Worm (Caenorhabditis elegans): Measurements from ENCODE around the gene T04F8.7.

The T04F8.7 gene

ce11 chrX:11640463-11640995 lies 40.3 kb downstream of the T04F8.7 start:
- TF ChIP-seq ztf-18 (tag; optimal IDR thresholded peaks at IDR 0.05) = no peak
- TF ChIP-seq ztf-22 (GFP tag; optimal IDR thresholded peaks at IDR 0.05) = no peak
- no peak for TF ChIP-seq ztf-26 (tag; optimal IDR thresholded peaks at IDR 0.05)
- no peak for TF ChIP-seq madf-6 (GFP tag; IDR thresholded peaks at IDR 0.05)
- TF ChIP-seq Y56A3A.18 (GFP tag; IDR thresholded peaks at IDR 0.05) = no peak
- TF ChIP-seq sptf-2 (GFP tag; optimal IDR thresholded peaks at IDR 0.05) = no peak
- no peak for TF ChIP-seq attf-3 (GFP tag; conservative IDR thresholded peaks at IDR 0.05)
- no peak for TF ChIP-seq F49E8.2 (tag; optimal IDR thresholded peaks at IDR 0.05; ENCODE audit: insufficient read depth)
- no peak for TF ChIP-seq nfya-1 (tag; optimal IDR thresholded peaks at IDR 0.05; ENCODE audit: borderline replicate concordance, insufficient read depth)
- no peak for TF ChIP-seq ceh-79 (tag; optimal IDR thresholded peaks at IDR 0.05)
- no peak for TF ChIP-seq B0035.1 (tag; optimal IDR thresholded peaks at IDR 0.05)
- no peak for TF ChIP-seq pbrm-1 (GFP tag; IDR thresholded peaks at IDR 0.05)
- no peak for TF ChIP-seq F55B11.4 (tag; optimal IDR thresholded peaks at IDR 0.05; ENCODE audit: borderline replicate concordance, insufficient read depth)
- TF ChIP-seq T07F8.4 (tag; optimal IDR thresholded peaks at IDR 0.05) = no peak
- no peak for TF ChIP-seq him-1 (tag; optimal IDR thresholded peaks at IDR 0.05)
- no peak for TF ChIP-seq F22D6.2 (tag; optimal IDR thresholded peaks at IDR 0.05)
- TF ChIP-seq lsl-1 (GFP tag; optimal IDR thresholded peaks at IDR 0.05) = no peak
- no peak for TF ChIP-seq fkh-3 (tag; optimal IDR thresholded peaks at IDR 0.05)

- no peak for TF ChIP-seq dox-1 (GFP tag; IDR thresholded peaks at IDR 0.05)
- TF ChIP-seq ceh-91 (GFP tag; IDR thresholded peaks at IDR 0.05) = no peak
- TF ChIP-seq ceh-79 (tag; optimal IDR thresholded peaks at IDR 0.05) = no peak
- no peak for TF ChIP-seq lsl-1 (GFP tag; optimal IDR thresholded peaks at IDR 0.05)
- no peak for TF ChIP-seq tbp1 (GFP tag; optimal IDR thresholded peaks at IDR 0.05)
- TF ChIP-seq athp-1 (tag; optimal IDR thresholded peaks at IDR 0.05) = no peak
- TF ChIP-seq lin-26 (GFP tag; IDR thresholded peaks at IDR 0.05) = no peak
- TF ChIP-seq ets-4 (GFP tag; optimal IDR thresholded peaks at IDR 0.05) = no peak
- TF ChIP-seq repo-1 (tag; optimal IDR thresholded peaks at IDR 0.05) = no peak
- no peak for TF ChIP-seq rcor-1 (GFP tag; IDR thresholded peaks at IDR 0.05)
- TF ChIP-seq snpc-3.4 (tag; optimal IDR thresholded peaks at IDR 0.05) = no peak
- TF ChIP-seq D2030.7 (GFP tag; IDR thresholded peaks at IDR 0.05) = no peak
- no peak for TF ChIP-seq sdz-38 (tag; optimal IDR thresholded peaks at IDR 0.05)
- no peak for TF ChIP-seq ztf-6 (GFP tag; IDR thresholded peaks at IDR 0.05)
- no peak for TF ChIP-seq rpc-1 (optimal IDR thresholded peaks at IDR 0.05)
- no peak for TF ChIP-seq rpc-1 (tag; optimal IDR thresholded peaks at IDR 0.05)
Measured at ce11 chrX:11638987-11639386, 41.8 kb downstream of the T04F8.7 start.

- no peak for TF ChIP-seq F10E7.11 (tag; optimal IDR thresholded peaks at IDR 0.05)
- no peak for TF ChIP-seq lag-1 (GFP tag; IDR thresholded peaks at IDR 0.05)
- TF ChIP-seq C06A6.2 (GFP tag; conservative IDR thresholded peaks at IDR 0.05) = no peak
- no peak for TF ChIP-seq nhr-27 (tag; optimal IDR thresholded peaks at IDR 0.05)
- TF ChIP-seq dox-1 (GFP tag; IDR thresholded peaks at IDR 0.05) = no peak
- TF ChIP-seq F55B11.4 (tag; optimal IDR thresholded peaks at IDR 0.05; ENCODE audit: borderline replicate concordance, insufficient read depth) = no peak
- no peak for TF ChIP-seq snpc-3.4 (tag; optimal IDR thresholded peaks at IDR 0.05)
Measured at ce11 chrX:11637721-11638120, 43.1 kb downstream of the T04F8.7 start.

Measured in whole organism, young adult.